Fruit fly (Drosophila melanogaster): ENCODE measurements around the gene Polr3D.

dm6 chr3L:18101421-18101996 is 7.9 kb downstream of the Polr3D start:
- TF ChIP-seq D1 (tag; optimal IDR thresholded peaks at IDR 0.05) (no peak), CG8159 (tag; optimal IDR thresholded peaks at IDR 0.05) (peak; percentile 14), CG34367 (tag; optimal IDR thresholded peaks at IDR 0.05) (no peak)
